Worm (Caenorhabditis elegans) whole organism, early embryonic: ENCODE data around the gene Y54G2A.49.

ENCODE experiments used
- B0310.2 ChIP-seq: sonication (generic microtip); optimal IDR thresholded peaks from 2 replicates; lab custom pipeline; 2016; ENCODE audit warnings: mild to moderate bottlenecking, missing genetic modification characterization, missing compliant biosample characterization
- aly-1 ChIP-seq: sonication (generic microtip); optimal IDR thresholded peaks from 2 replicates; lab custom pipeline; 2016; ENCODE audit warnings: missing genetic modification characterization, missing compliant biosample characterization
- ama-1 ChIP-seq: fragments of 150-350 bp; optimal IDR thresholded peaks from 2 replicates; lab custom pipeline; 2014
- ceh-13 ChIP-seq: fragments of 200-800 bp; sonication (Bioruptor generic); optimal IDR thresholded peaks from 2 replicates; lab custom pipeline; 2018; ENCODE audit warnings: mild to moderate bottlenecking, missing genetic modification characterization, missing compliant biosample characterization
- flt-1 ChIP-seq: fragments of 200-800 bp; sonication (Bioruptor generic); IDR thresholded peaks from 2 replicates; pipeline ENCODE4 v1.3.6; 2022; ENCODE audit warnings: missing genetic modification characterization, missing compliant biosample characterization
- hmbx-1 ChIP-seq: sonication (generic microtip); optimal IDR thresholded peaks from 2 replicates; lab custom pipeline; 2016; ENCODE audit warnings: mild to moderate bottlenecking, missing genetic modification characterization, missing compliant biosample characterization
- tbx-11 ChIP-seq: fragments of 200-800 bp; sonication (Bioruptor generic); IDR thresholded peaks from 2 replicates; pipeline ENCODE4 v1.3.6; 2022; ENCODE audit warnings: missing genetic modification characterization, missing compliant biosample characterization

- no peak for TF ChIP-seq tbx-11
- no peak for TF ChIP-seq ceh-13
- no peak for TF ChIP-seq B0310.2 (tag; lab: Kevin White, UChicago)
- no peak for TF ChIP-seq flt-1
- no peak for TF ChIP-seq ama-1
- no peak for TF ChIP-seq hmbx-1 (tag; lab: Kevin White, UChicago)
- no peak for TF ChIP-seq aly-1 (tag; lab: Kevin White, UChicago)
Observed at ce11 chrIV:2892787-2893485, 39.9 kb upstream of the Y54G2A.49 start.
